Fruit fly (Drosophila melanogaster) whole organism, embryonic: Measurements from ENCODE around the gene Cul6.

ENCODE experiments used
- Aef1 ChIP-seq: fragments of 200-800 bp; sonication (Bioruptor generic); IDR thresholded peaks from 3 replicates; pipeline ENCODE4 v1.3.6; 2022; ENCODE audit warnings: missing biosample characterization, missing genetic modification characterization
- Antp ChIP-seq: fragments of 200-800 bp; sonication (Bioruptor generic); optimal IDR thresholded peaks from 3 replicates; lab custom pipeline; 2016; ENCODE audit warnings: missing biosample characterization, missing genetic modification characterization
- CG12391 ChIP-seq: fragments of 200-800 bp; sonication (Bioruptor generic); optimal IDR thresholded peaks from 3 replicates; lab custom pipeline; 2018; ENCODE audit warnings: missing biosample characterization, mild to moderate bottlenecking, missing genetic modification characterization, moderate library complexity
- CG12769 ChIP-seq: fragments of 200-800 bp; sonication (Bioruptor generic); optimal IDR thresholded peaks from 2 replicates; lab custom pipeline; 2019; ENCODE audit warnings: missing biosample characterization, mild to moderate bottlenecking, missing genetic modification characterization, moderate library complexity
- CG13424 ChIP-seq: fragments of 200-800 bp; sonication (Bioruptor generic); optimal IDR thresholded peaks from 2 replicates; lab custom pipeline; 2019; ENCODE audit warnings: missing biosample characterization, mild to moderate bottlenecking, missing genetic modification characterization, moderate library complexity
- CG1603 ChIP-seq: fragments of 200-800 bp; sonication (Bioruptor generic); optimal IDR thresholded peaks from 2 replicates; lab custom pipeline; 2019; ENCODE audit warnings: missing biosample characterization, mild to moderate bottlenecking, missing genetic modification characterization, moderate library complexity
- CG17361 ChIP-seq: fragments of 200-800 bp; sonication (Bioruptor generic); IDR thresholded peaks from 3 replicates; pipeline ENCODE4 v1.3.6; 2022; ENCODE audit warnings: missing biosample characterization, missing genetic modification characterization
- CG18262 ChIP-seq: fragments of 200-800 bp; optimal IDR thresholded peaks from 3 replicates; lab custom pipeline; 2019; ENCODE audit warnings: missing biosample characterization, mild to moderate bottlenecking, missing genetic modification characterization, moderate library complexity
- CG2120 ChIP-seq: fragments of 200-800 bp; sonication (Bioruptor generic); optimal IDR thresholded peaks from 3 replicates; lab custom pipeline; 2016; ENCODE audit warnings: missing biosample characterization, missing genetic modification characterization
- CG3281 ChIP-seq: fragments of 200-800 bp; sonication (Bioruptor generic); optimal IDR thresholded peaks from 3 replicates; lab custom pipeline; 2017; ENCODE audit warnings: missing biosample characterization, mild to moderate bottlenecking, missing genetic modification characterization
- CG6813 ChIP-seq: fragments of 200-800 bp; sonication (Bioruptor generic); optimal IDR thresholded peaks from 2 replicates; lab custom pipeline; 2017; ENCODE audit warnings: missing biosample characterization, missing genetic modification characterization, mild to moderate bottlenecking, moderate library complexity, missing genetic modification reagents
- CG7271 ChIP-seq: fragments of 200-800 bp; sonication (Bioruptor generic); optimal IDR thresholded peaks from 2 replicates; lab custom pipeline; 2018; ENCODE audit warnings: missing biosample characterization, mild to moderate bottlenecking, missing genetic modification characterization, moderate library complexity
- CG7556 ChIP-seq: fragments of 200-800 bp; sonication (Bioruptor generic); optimal IDR thresholded peaks from 2 replicates; lab custom pipeline; 2017; ENCODE audit warnings: missing biosample characterization, mild to moderate bottlenecking, missing genetic modification characterization
- CG8388 ChIP-seq: fragments of 200-800 bp; sonication (Bioruptor generic); optimal IDR thresholded peaks from 2 replicates; lab custom pipeline; 2019; ENCODE audit warnings: missing biosample characterization, mild to moderate bottlenecking, missing genetic modification characterization, moderate library complexity
- CoRest ChIP-seq: fragments of 200-800 bp; sonication (Bioruptor generic); optimal IDR thresholded peaks from 3 replicates; lab custom pipeline; 2018; ENCODE audit warnings: missing biosample characterization, mild to moderate bottlenecking, missing genetic modification characterization, moderate library complexity
- HHEX ChIP-seq: fragments of 200-800 bp; sonication (Bioruptor generic); optimal IDR thresholded peaks from 3 replicates; lab custom pipeline; 2017; ENCODE audit warnings: missing biosample characterization, mild to moderate bottlenecking, missing genetic modification characterization, missing genetic modification reagents
- Hr51 ChIP-seq, 2 experiments: fragments of 200-800 bp; sonication (Bioruptor generic); optimal IDR thresholded peaks; 2 replicates in 1 of 2; 3 replicates in 1 of 2; lab custom pipeline; 2016 to 2018; ENCODE audit warnings: missing biosample characterization in 2 of 2, missing genetic modification characterization in 2 of 2, mild to moderate bottlenecking in 1 of 2, moderate library complexity in 1 of 2
- Mad ChIP-seq: fragments of 200-800 bp; sonication (Bioruptor generic); optimal IDR thresholded peaks from 2 replicates; lab custom pipeline; 2016; ENCODE audit warnings: missing biosample characterization, missing genetic modification characterization
- Oaz ChIP-seq: fragments of 200-800 bp; sonication (Bioruptor generic); IDR thresholded peaks from 2 replicates; pipeline ENCODE4 v1.3.6; 2022; ENCODE audit warnings: missing biosample characterization, missing genetic modification characterization
- Oli ChIP-seq: fragments of 200-800 bp; sonication (Bioruptor generic); optimal IDR thresholded peaks from 2 replicates; lab custom pipeline; 2018; ENCODE audit warnings: missing biosample characterization, mild to moderate bottlenecking, missing genetic modification characterization, moderate library complexity
- Pdp1 ChIP-seq, 2 experiments: fragments of 200-800 bp; sonication (Bioruptor generic); optimal IDR thresholded peaks; 3 replicates each; lab custom pipeline; 2016; ENCODE audit warnings: missing biosample characterization in 2 of 2, missing genetic modification characterization in 2 of 2, mild to moderate bottlenecking in 1 of 2, moderate library complexity in 1 of 2
- Stat92E ChIP-seq, 3 experiments: fragments of >200 bp in 2 of 3; fragments of 200-800 bp in 1 of 3; sonication (Bioruptor generic) in 1 of 3; optimal IDR thresholded peaks; 2 replicates each; lab custom pipeline; 2017 to 2019; ENCODE audit warnings: missing biosample characterization in 3 of 3, missing genetic modification characterization in 3 of 3, mild to moderate bottlenecking in 1 of 3, moderate library complexity in 1 of 3
- Xbp1 ChIP-seq: fragments of 200-800 bp; sonication (Bioruptor generic); optimal IDR thresholded peaks from 3 replicates; lab custom pipeline; 2016; ENCODE audit warnings: missing biosample characterization, mild to moderate bottlenecking, missing genetic modification characterization
- az2 ChIP-seq: fragments of 200-800 bp; sonication (Bioruptor generic); optimal IDR thresholded peaks from 3 replicates; lab custom pipeline; 2016; ENCODE audit warnings: missing biosample characterization, missing genetic modification characterization
- bsh ChIP-seq, 2 experiments: fragments of 200-800 bp; sonication (Bioruptor generic); optimal IDR thresholded peaks; 2 replicates each; lab custom pipeline; 2017 to 2018; ENCODE audit warnings: mild to moderate bottlenecking in 2 of 2, missing biosample characterization in 2 of 2, missing genetic modification characterization in 2 of 2, moderate library complexity in 1 of 2
- ci ChIP-seq: fragments of 200-800 bp; sonication (Bioruptor generic); IDR thresholded peaks from 3 replicates; pipeline ENCODE4 v1.3.6; 2022; ENCODE audit warnings: missing biosample characterization, missing genetic modification characterization
- corto ChIP-seq: fragments of 200-800 bp; sonication (Bioruptor generic); optimal IDR thresholded peaks from 2 replicates; lab custom pipeline; 2016; ENCODE audit warnings: missing biosample characterization, mild to moderate bottlenecking, missing genetic modification characterization, moderate library complexity
- danr ChIP-seq: fragments of 200-800 bp; sonication (Bioruptor generic); IDR thresholded peaks from 2 replicates; pipeline ENCODE4 v1.3.6; 2022; ENCODE audit warnings: missing biosample characterization, missing genetic modification characterization
- dmrt99B ChIP-seq: fragments of 200-800 bp; sonication (Bioruptor generic); optimal IDR thresholded peaks from 2 replicates; lab custom pipeline; 2018; ENCODE audit warnings: missing biosample characterization, mild to moderate bottlenecking, missing genetic modification characterization, moderate library complexity
- dpn ChIP-seq, 2 experiments: fragments of 200-800 bp; sonication (Bioruptor generic); optimal IDR thresholded peaks; 3 replicates each; lab custom pipeline; 2016; ENCODE audit warnings: missing biosample characterization in 2 of 2, missing genetic modification characterization in 2 of 2
- dysf ChIP-seq: fragments of 200-800 bp; sonication (Bioruptor generic); IDR thresholded peaks from 3 replicates; pipeline ENCODE4 v1.3.6; 2022; ENCODE audit warnings: missing biosample characterization, missing genetic modification characterization
- fu2 ChIP-seq: fragments of 200-800 bp; sonication (Bioruptor generic); optimal IDR thresholded peaks from 2 replicates; lab custom pipeline; 2016; ENCODE audit warnings: missing biosample characterization, missing genetic modification characterization
- h ChIP-seq: fragments of >200 bp; optimal IDR thresholded peaks from 2 replicates; lab custom pipeline; 2017
- hkb ChIP-seq, 2 experiments: fragments of 200-800 bp in 1 of 2; fragments of >200 bp in 1 of 2; sonication (Bioruptor generic) in 1 of 2; IDR thresholded peaks in 1 of 2; optimal IDR thresholded peaks in 1 of 2; 2 replicates each; pipeline versions ENCODE4 v1.3.6 to Lab custom; 2017 to 2022; ENCODE audit warnings: missing biosample characterization in 1 of 2, missing genetic modification characterization in 1 of 2
- ind ChIP-seq: fragments of 200-800 bp; sonication (Bioruptor generic); optimal IDR thresholded peaks from 3 replicates; lab custom pipeline; 2016; ENCODE audit warnings: missing biosample characterization, missing genetic modification characterization
- pan ChIP-seq, 4 experiments: fragments of >200 bp in 3 of 4; fragments of 200-800 bp in 1 of 4; sonication (Bioruptor generic) in 1 of 4; optimal IDR thresholded peaks in 3 of 4; IDR thresholded peaks in 1 of 4; 2 replicates each; pipeline versions ENCODE4 v1.3.6 to Lab custom; 2017 to 2022; ENCODE audit warnings: missing biosample characterization in 2 of 4, missing genetic modification characterization in 2 of 4, mixed read lengths in 1 of 4
- prd ChIP-seq, 3 experiments: fragments of >200 bp in 2 of 3; fragments of 200-800 bp in 1 of 3; sonication (Bioruptor generic) in 1 of 3; optimal IDR thresholded peaks in 2 of 3; IDR thresholded peaks in 1 of 3; 2 replicates in 2 of 3; 3 replicates in 1 of 3; pipeline versions ENCODE4 v1.3.6 to Lab custom; 2017 to 2022; ENCODE audit warnings: missing biosample characterization in 1 of 3, missing genetic modification characterization in 1 of 3
- sd ChIP-seq: fragments of 200-800 bp; sonication (Bioruptor generic); optimal IDR thresholded peaks from 3 replicates; lab custom pipeline; 2018; ENCODE audit warnings: missing biosample characterization, mild to moderate bottlenecking, missing genetic modification characterization, moderate library complexity
- sens ChIP-seq: fragments of 200-800 bp; sonication (Bioruptor generic); peaks from one replicate; lab custom pipeline; 2016; ENCODE audit warnings: missing biosample characterization, missing genetic modification characterization
- slbo ChIP-seq: fragments of 200-800 bp; sonication (Bioruptor generic); IDR thresholded peaks from 2 replicates; pipeline ENCODE4 v1.3.6; 2022; ENCODE audit warnings: missing biosample characterization, missing genetic modification characterization
- so ChIP-seq: fragments of 200-800 bp; sonication (Bioruptor generic); IDR thresholded peaks from 3 replicates; pipeline ENCODE4 v1.3.6; 2022; ENCODE audit warnings: missing biosample characterization, missing genetic modification characterization
- ssp ChIP-seq: fragments of 200-800 bp; sonication (Bioruptor generic); IDR thresholded peaks from 2 replicates; pipeline ENCODE4 v1.3.6; 2022; ENCODE audit warnings: missing biosample characterization, missing genetic modification characterization
- tgo ChIP-seq: fragments of 200-800 bp; sonication (Bioruptor generic); IDR thresholded peaks from 3 replicates; pipeline ENCODE4 v1.3.6; 2022; ENCODE audit warnings: missing biosample characterization, missing genetic modification characterization
- unpg ChIP-seq: fragments of 200-800 bp; sonication (Bioruptor generic); optimal IDR thresholded peaks from 3 replicates; lab custom pipeline; 2018; ENCODE audit warnings: missing biosample characterization, mild to moderate bottlenecking, missing genetic modification characterization, moderate library complexity
- zf30C ChIP-seq: fragments of 200-800 bp; sonication (Bioruptor generic); optimal IDR thresholded peaks from 3 replicates; lab custom pipeline; 2018; ENCODE audit warnings: missing biosample characterization, mild to moderate bottlenecking, missing genetic modification characterization

Gene Cul6

DNA sequence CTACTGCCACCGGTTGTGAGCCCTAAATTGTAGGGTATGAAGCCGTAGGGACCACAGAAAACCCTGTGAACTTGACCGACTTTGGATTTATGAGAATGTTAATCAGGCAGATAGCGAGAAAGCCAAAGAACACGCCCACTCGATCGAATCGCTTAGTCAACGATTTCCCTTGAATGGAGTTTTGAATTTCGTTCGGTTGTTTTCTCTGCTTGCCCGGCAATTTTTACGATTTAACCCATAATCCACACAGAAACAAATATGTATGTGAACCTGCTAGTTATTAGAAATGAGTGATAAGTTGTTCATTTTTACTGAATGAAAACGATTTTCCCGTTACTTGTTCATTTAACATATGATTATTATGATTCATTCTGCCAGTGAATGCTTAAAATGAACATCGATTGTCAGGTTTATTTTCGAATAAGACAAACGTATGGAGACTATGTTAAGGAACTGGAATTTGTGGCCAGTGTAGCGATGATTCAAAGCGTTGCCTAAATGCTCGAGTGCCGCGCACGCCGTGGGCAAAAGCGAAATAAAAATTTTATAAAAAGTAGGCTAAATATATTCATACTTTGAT lies 18.7 kb upstream of the Cul6 start (continued):
- TF ChIP-seq dmrt99B (tag; lab: Kevin White, UChicago) (peak; percentile 57), Xbp1 (peak; percentile 32), unpg (GFP tag; lab: Kevin White, UChicago) (peak; percentile 25), CG12769 (tag; lab: Kevin White, UChicago) (peak; percentile 20), CG17361 (GFP tag; lab: Robert Waterston, UW) (0 out of 3 replicates have a peak, but pooled peaks have one; percentile 35), bsh (GFP tag; optimal IDR thresholded peaks at IDR 0.05; lab: Kevin White, UChicago) (peak in 1 of 2 experiments; percentile 43), h (lab: Kevin White, UChicago) (no peak), zf30C (peak; percentile 33), Aef1 (GFP tag; lab: Robert Waterston, UW) (no peak), Oaz (GFP tag; lab: Robert Waterston, UW) (0 out of 2 replicates have a peak, but pooled peaks have one; percentile 26), CG2120 (peak; percentile 22), ind (GFP tag; lab: Kevin White, UChicago) (peak; percentile 0), CG18262 (tag; lab: Kevin White, UChicago) (peak; percentile 25), hkb (optimal IDR thresholded peaks at IDR 0.05; lab: Kevin White, UChicago) (no peak), hkb (GFP tag; IDR thresholded peaks at IDR 0.05; lab: Robert Waterston, UW) (0 out of 2 replicates have a peak, but pooled peaks have one; percentile 7), CG7271 (tag; lab: Kevin White, UChicago) (no peak), Stat92E (GFP tag; optimal IDR thresholded peaks at IDR 0.05; lab: Kevin White, UChicago) (no peak), sens (GFP tag; lab: Kevin White, UChicago) (peak; percentile 79), so (0 out of 3 replicates have a peak, but pooled peaks have one; percentile 17), prd (optimal IDR thresholded peaks at IDR 0.05; lab: Kevin White, UChicago) (no peak), prd (GFP tag; IDR thresholded peaks at IDR 0.05; lab: Robert Waterston, UW) (peak; percentile 39; the same call in 1 of the 3 replicates), CG3281 (GFP tag; lab: Kevin White, UChicago) (no peak), HHEX (GFP tag; lab: Kevin White, UChicago) (peak; percentile 27), tgo (0 out of 3 replicates have a peak, but pooled peaks have one; percentile 20), sd (peak; percentile 20), az2 (GFP tag; lab: Kevin White, UChicago) (peak; percentile 11), CoRest (tag; lab: Kevin White, UChicago) (peak; percentile 47), Mad (GFP tag; lab: Kevin White, UChicago) (no peak), Pdp1 (GFP tag; optimal IDR thresholded peaks at IDR 0.05; lab: Kevin White, UChicago) (peak in 1 of 2 experiments; percentile 16), CG1603 (tag; lab: Kevin White, UChicago) (peak; percentile 37), Antp (GFP tag; lab: Kevin White, UChicago) (no peak), corto (GFP tag; lab: Kevin White, UChicago) (no peak), ci (0 out of 3 replicates have a peak, but pooled peaks have one; percentile 22), CG7556 (GFP tag; lab: Kevin White, UChicago) (peak; percentile 16), CG12391 (tag; lab: Kevin White, UChicago) (peak; percentile 20), danr (GFP tag; lab: Robert Waterston, UW) (0 out of 2 replicates have a peak, but pooled peaks have one; percentile 9), ssp (GFP tag; lab: Robert Waterston, UW) (no peak), CG6813 (no peak), fu2 (GFP tag; lab: Kevin White, UChicago) (no peak), dpn (GFP tag; optimal IDR thresholded peaks at IDR 0.05; lab: Kevin White, UChicago) (peak in 1 of 2 experiments; percentile 2), Oli (tag; lab: Kevin White, UChicago) (peak; percentile 47), CG8388 (GFP tag; lab: Kevin White, UChicago) (no peak), slbo (GFP tag; lab: Robert Waterston, UW) (peak; percentile 22; the same call in 1 of the 2 replicates), CG13424 (tag; lab: Kevin White, UChicago) (peak; percentile 30), Hr51 (GFP tag; optimal IDR thresholded peaks at IDR 0.05; lab: Kevin White, UChicago) (peak in 1 of 2 experiments; percentile 58), dysf (GFP tag; lab: Robert Waterston, UW) (peak; percentile 58; the same call in 1 of the 3 replicates), pan (optimal IDR thresholded peaks at IDR 0.05; lab: Kevin White, UChicago) (no peak), pan (GFP tag; optimal IDR thresholded peaks at IDR 0.05 in 1 of 2, IDR thresholded peaks at IDR 0.05 in 1 of 2) (peak in 1 of 2 experiments; percentile 53)
- TF ChIP-seq, all 482 proteins: peak for 67
